Worm (Caenorhabditis elegans): ENCODE results near the gene F09F9.3.

Gene F09F9.3

DNA sequence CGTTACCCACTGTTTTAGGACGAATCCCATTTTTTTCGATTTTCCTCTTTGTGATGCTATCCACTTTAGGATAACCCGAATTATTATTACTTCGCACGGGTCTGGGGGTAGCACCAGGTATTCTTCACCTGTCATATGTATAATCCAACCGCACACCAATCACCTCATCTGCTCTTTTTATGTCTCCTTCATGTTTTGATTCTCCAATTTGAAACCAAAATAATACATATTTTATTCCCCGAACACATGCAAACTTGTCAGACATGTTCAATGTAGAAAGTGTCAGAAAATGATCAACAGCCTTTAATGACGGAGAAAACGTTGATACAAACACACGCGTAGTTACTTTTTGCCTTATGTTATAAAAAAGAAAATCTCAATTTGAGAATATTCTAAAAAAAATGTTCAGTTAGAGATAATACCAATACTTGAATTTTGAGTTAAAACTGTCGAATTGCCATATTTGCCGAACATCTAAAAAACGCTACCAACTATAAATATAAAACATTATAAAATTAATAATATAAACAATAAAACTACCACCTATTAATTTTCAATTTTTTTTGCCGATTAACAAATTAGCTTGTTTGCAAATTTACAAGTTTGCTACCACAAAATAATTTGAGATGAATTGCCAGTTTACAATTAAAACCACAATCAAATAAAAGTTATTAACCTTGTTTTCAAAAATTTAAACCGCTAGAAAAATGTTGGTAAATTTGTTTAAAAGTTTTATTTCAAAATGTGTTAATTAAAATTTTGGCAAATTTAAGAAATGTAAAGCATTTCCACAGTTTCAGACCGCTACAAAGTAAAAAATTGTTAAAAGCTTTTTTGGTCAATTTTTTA, 27.0 kb upstream of the F09F9.3 start (continued):
- TF ChIP-seq bed-2 (GFP tag; IDR thresholded peaks at IDR 0.05) (no peak), ztf-18 (tag; optimal IDR thresholded peaks at IDR 0.05) (no peak), F23B12.7 (tag; optimal IDR thresholded peaks at IDR 0.05; ENCODE audit: insufficient read depth) (peak; percentile 3), F10E7.11 (tag; optimal IDR thresholded peaks at IDR 0.05) (peak; percentile 50), lir-1 (GFP tag; conservative IDR thresholded peaks at IDR 0.05) (no peak), hlh-12 (tag; optimal IDR thresholded peaks at IDR 0.05) (no peak), ceh-27 (GFP tag; optimal IDR thresholded peaks at IDR 0.05) (no peak), aptf-3 (GFP tag; IDR thresholded peaks at IDR 0.05) (no peak)

DNA sequence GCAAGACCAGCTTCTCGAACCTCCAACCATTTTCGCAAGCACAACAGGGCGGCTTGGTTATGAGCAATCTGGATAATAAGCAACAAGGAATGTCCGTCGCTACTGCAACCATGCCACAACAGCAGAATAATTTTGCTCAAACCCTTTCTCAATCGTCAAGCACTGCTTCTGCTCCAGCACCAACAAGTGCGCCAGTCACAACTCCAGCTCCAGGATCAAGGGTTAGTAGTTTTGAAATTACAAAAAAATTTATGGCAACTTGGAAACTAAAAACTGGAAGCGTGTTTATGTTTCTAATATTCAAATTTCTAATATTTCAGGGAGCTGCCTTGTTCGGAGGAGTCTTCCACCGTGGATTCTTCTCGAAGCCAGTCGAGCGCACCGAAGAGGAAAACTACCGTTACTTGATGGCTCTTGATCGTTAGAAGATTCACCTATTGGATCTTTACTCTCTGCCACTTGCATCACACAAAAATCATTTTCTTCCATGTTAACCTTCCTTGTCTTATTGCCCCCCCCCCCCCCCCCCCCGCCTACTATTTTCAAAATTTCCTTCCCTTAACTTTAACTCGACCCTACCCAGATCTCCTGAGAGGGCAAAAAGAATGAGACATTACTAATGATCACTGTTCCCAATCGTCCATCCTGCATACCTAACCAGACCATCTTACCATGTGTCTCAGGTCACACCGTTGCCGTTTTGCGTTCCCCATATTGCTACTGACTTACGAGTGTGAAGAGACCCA, 26.1 kb upstream of the F09F9.3 start:
- TF ChIP-seq B0336.3 (GFP tag; IDR thresholded peaks at IDR 0.05) (peak; percentile 4; the same call in 1 of the 2 replicates), die-1 (tag; optimal IDR thresholded peaks at IDR 0.05) (no peak), egl-44 (GFP tag; IDR thresholded peaks at IDR 0.05) (no peak), ama-1 (optimal IDR thresholded peaks at IDR 0.05) (peak; percentile 71), ama-1 (GFP tag; optimal IDR thresholded peaks at IDR 0.05) (peak in 1 of 2 experiments; percentile 36), hmg-20 (GFP tag; IDR thresholded peaks at IDR 0.05) (no peak), F22D6.2 (tag; optimal IDR thresholded peaks at IDR 0.05) (no peak), Y56A3A.18 (GFP tag; IDR thresholded peaks at IDR 0.05) (no peak; the same call in 1 of the 2 replicates), efl-1 (GFP tag; optimal IDR thresholded peaks at IDR 0.05) (no peak), rec-8 (tag; optimal IDR thresholded peaks at IDR 0.05) (no peak), rpc-1 (optimal IDR thresholded peaks at IDR 0.05) (no peak), rpc-1 (tag; optimal IDR thresholded peaks at IDR 0.05) (no peak), zim-3 (tag; optimal IDR thresholded peaks at IDR 0.05) (no peak), dpff-1 (tag; optimal IDR thresholded peaks at IDR 0.05) (no peak), Y53G8AR.9 (GFP tag; conservative IDR thresholded peaks at IDR 0.05) (peak; percentile 7; the same call in 1 of the 2 replicates), hmg-1.2 (GFP tag; IDR thresholded peaks at IDR 0.05) (no peak), snpc-3.4 (tag; optimal IDR thresholded peaks at IDR 0.05) (no peak), dox-1 (GFP tag; IDR thresholded peaks at IDR 0.05) (no peak), Y53F4B.3 (GFP tag; IDR thresholded peaks at IDR 0.05) (no peak), Y67H2A.10 (GFP tag; conservative IDR thresholded peaks at IDR 0.05) (no peak), lin-35 (GFP tag; optimal IDR thresholded peaks at IDR 0.05) (peak in 1 of 3 experiments; percentile 8), ceh-100 (GFP tag; IDR thresholded peaks at IDR 0.05) (peak; percentile 12; the same call in 1 of the 2 replicates)

- peak; percentile 31 for TF ChIP-seq zim-3 (tag; optimal IDR thresholded peaks at IDR 0.05)
- 0 out of 2 replicates have a peak, but pooled peaks have one; percentile 4 for TF ChIP-seq ceh-40 (GFP tag; IDR thresholded peaks at IDR 0.05)
- 0 out of 2 replicates have a peak, but pooled peaks have one; percentile 4 for TF ChIP-seq let-526 (GFP tag; IDR thresholded peaks at IDR 0.05)
- TF ChIP-seq Y79H2A.3 (GFP tag; conservative IDR thresholded peaks at IDR 0.05): peak; percentile 54; the same call in 1 of the 2 replicates
- TF ChIP-seq attf-5 (GFP tag; optimal IDR thresholded peaks at IDR 0.05): no peak
- no peak for TF ChIP-seq ZK185.1 (tag; optimal IDR thresholded peaks at IDR 0.05; ENCODE audit: poor library complexity, severe bottlenecking)
- TF ChIP-seq Y56A3A.18 (GFP tag; IDR thresholded peaks at IDR 0.05): no peak
Measured at ce11 chrX:4146046-4146445, 25.2 kb upstream of the F09F9.3 start.
